Fruit fly (Drosophila melanogaster) whole organism: ENCODE results near the gene t-cup.

ENCODE experiments used
- CG8478 ChIP-seq: fragments of >200 bp; optimal IDR thresholded peaks from 2 replicates; lab custom pipeline; 2018; ENCODE audit warnings: inconsistent platforms
- Dll ChIP-seq: fragments of >200 bp; optimal IDR thresholded peaks from 2 replicates; lab custom pipeline; 2017
- EcR ChIP-seq, 2 experiments: fragments of >200 bp; optimal IDR thresholded peaks; 2 replicates each; lab custom pipeline; 2017; ENCODE audit warnings: missing biosample characterization in 2 of 2, missing genetic modification characterization in 2 of 2, missing genetic modification reagents in 2 of 2
- pan ChIP-seq: fragments of >200 bp; optimal IDR thresholded peaks from 2 replicates; lab custom pipeline; 2017
- psq ChIP-seq: fragments of >200 bp; optimal IDR thresholded peaks from 2 replicates; lab custom pipeline; 2017
- usp ChIP-seq: fragments of >200 bp; optimal IDR thresholded peaks from 2 replicates; lab custom pipeline; 2017; ENCODE audit warnings: missing biosample characterization, missing genetic modification characterization, mixed read lengths

t-cup gene

DNA sequence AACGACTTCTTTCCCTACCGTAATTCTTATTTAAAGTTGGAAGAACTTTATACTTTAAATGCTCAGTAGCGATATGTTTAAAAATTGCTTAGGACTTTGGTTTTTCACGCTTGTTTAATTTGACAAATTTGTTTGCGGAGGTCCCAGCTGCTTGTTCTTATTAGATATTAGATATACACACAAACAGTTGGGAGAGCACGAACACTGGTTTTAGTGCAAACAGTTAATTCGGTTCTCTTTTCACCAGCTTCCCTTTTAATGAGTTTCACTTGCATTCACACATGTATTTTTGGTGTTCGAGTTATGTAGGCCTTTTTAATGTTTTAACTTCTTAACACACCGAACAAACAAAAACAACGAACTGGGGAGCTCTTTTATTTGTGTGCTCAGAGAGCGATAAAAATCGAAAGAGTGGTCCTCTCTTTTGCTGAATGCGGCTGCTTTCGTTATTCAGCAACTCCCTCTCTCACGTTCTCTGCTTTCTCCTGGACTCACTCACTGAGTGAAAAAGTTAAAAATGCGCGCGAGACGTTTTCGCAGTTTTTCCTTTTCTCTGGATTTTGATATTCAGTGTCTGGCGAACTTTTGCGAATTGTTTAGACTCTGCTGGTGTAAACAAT, 14.3 kb downstream of the t-cup start:
- TF ChIP-seq Dll (lab: Kevin White, UChicago), result no peak
- no peak for TF ChIP-seq CG8478 (lab: Kevin White, UChicago)
- TF ChIP-seq usp (GFP tag; lab: Kevin White, UChicago), result no peak
- TF ChIP-seq psq, result no peak
- no peak for TF ChIP-seq EcR (GFP tag; optimal IDR thresholded peaks at IDR 0.05; lab: Kevin White, UChicago)
- TF ChIP-seq pan (lab: Kevin White, UChicago), result no peak

DNA sequence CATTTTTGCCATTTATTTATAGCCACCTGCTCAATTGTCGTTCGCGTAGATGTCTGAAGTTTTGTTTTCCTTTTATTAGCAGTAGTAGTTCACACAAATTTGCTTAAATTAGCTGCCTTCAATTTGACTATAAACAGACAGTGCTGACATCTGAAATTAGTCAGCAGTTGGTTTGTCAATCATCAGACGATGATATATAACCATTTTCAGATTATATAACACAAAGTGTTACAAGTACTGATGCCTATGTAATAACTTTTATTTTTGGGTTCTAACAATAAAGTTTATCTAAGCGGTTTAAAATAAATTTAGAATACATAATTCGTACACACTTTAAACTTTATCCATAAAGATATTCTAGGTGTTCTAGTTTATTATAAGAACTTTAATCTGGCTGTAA, 15.4 kb downstream of the t-cup start:
- no peak for TF ChIP-seq psq
- no peak for TF ChIP-seq Dll (lab: Kevin White, UChicago)
- no peak for TF ChIP-seq CG8478 (lab: Kevin White, UChicago)
- no peak for TF ChIP-seq EcR (GFP tag; optimal IDR thresholded peaks at IDR 0.05; lab: Kevin White, UChicago)
- no peak for TF ChIP-seq usp (GFP tag; lab: Kevin White, UChicago)

DNA sequence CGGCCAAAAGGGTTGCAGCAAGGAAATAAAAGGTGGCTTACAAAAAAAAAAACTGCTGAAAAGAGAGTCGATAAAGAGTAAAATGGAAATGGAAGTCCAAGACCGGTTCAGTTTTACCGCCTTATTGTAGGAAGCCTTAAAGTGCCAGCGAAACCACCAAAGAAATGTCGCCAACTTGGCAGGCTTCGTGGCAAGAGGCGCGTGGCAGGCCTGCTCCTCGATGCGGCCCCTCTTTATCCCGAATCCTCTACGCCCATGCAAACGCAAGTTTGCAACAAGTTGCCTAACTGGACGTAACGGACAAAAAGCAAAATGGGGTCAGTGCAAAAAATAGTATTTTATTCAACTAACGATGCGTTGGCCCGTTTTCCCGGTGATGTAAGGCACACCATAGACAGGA, 16.3 kb downstream of the t-cup start:
- no peak for TF ChIP-seq psq
- no peak for TF ChIP-seq CG8478 (lab: Kevin White, UChicago)
- TF ChIP-seq Dll (lab: Kevin White, UChicago), result no peak
- no peak for TF ChIP-seq pan (lab: Kevin White, UChicago)
- TF ChIP-seq EcR (GFP tag; optimal IDR thresholded peaks at IDR 0.05; lab: Kevin White, UChicago), result no peak
- TF ChIP-seq usp (GFP tag; lab: Kevin White, UChicago), result no peak

DNA sequence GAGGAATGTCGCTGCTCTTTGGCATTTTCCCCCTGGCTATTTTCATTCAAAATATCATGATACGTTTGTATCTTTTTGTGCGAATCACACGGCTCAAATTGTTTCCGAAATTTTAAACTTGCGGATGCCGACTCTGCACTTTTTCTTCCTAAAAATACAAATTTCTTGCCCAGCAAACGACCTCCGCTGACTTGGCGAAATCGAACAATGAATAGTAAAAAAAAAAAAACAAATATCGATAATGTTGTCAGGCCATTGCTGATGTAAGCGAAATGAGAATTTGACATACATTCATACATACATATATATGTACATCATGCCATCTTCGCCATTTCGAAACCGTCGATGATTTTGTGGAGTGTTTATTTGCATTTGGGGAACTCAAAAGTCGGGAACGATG, 17.1 kb downstream of the t-cup start:
- TF ChIP-seq EcR (GFP tag; optimal IDR thresholded peaks at IDR 0.05; lab: Kevin White, UChicago) (no peak), pan (lab: Kevin White, UChicago) (no peak), Dll (lab: Kevin White, UChicago) (no peak), CG8478 (lab: Kevin White, UChicago) (no peak), psq (no peak), usp (GFP tag; lab: Kevin White, UChicago) (no peak)

DNA sequence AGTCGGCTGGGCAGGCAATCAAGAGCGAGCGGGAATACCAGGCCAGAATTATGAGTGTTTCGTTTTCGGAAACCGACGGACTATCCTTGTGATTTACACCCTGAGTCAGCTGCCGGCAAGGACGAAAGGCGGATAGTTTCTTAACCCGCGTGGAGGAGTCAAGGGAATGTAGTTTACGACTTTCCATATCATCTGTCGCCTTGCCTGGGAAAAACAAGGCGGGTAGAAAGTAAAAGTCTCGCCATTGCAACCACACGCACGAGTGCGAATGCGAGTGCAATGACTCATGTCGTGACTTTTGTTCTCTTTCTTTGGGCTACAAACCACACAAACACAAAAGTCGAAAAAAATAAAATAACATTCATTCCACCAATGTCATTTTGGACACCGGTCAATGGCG, 18.6 kb downstream of the t-cup start:
- TF ChIP-seq usp (GFP tag; lab: Kevin White, UChicago) (no peak), EcR (GFP tag; optimal IDR thresholded peaks at IDR 0.05; lab: Kevin White, UChicago) (peak in 1 of 2 experiments; percentile 32)

DNA sequence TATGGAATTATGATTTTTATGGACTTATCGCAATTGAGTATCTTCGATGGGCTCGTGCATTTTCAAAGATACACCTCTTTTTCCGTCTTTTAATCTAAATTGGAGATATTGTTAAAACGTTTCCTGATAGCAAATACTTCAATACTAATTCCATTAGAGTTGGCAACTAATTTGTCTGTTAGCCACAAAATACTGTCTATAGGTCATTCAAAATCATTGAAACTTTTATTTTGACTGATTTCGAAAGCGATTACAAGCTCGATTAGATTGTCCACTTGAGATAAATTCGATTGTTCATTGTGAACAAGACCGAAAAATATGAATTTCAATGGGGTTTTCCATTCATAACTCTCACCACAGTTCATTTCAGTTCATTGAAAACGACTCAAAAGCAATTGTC, 21.0 kb downstream of the t-cup start:
- no peak for TF ChIP-seq usp (GFP tag; lab: Kevin White, UChicago)
- TF ChIP-seq pan (lab: Kevin White, UChicago), result no peak
- no peak for TF ChIP-seq CG8478 (lab: Kevin White, UChicago)
- no peak for TF ChIP-seq Dll (lab: Kevin White, UChicago)
- TF ChIP-seq EcR (GFP tag; optimal IDR thresholded peaks at IDR 0.05; lab: Kevin White, UChicago), result no peak
- no peak for TF ChIP-seq psq

DNA sequence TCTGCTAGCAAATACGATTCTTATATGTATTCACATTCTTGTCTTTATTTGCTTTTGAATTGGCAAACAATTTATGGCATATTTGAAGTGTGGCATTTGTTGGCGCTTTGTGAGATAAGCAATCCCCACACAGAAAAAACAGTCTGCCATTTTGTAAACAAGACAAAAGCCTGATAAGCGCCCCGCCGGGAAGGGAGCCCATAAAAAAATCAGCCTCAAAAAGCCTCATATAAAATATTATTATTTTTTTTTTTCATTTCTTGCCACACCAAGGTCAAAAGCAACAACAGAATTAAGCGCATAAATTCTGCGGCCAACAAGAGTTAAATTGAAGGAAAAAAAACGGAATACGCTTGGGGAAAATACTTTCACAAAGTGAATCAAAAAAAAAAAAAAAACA, 21.8 kb downstream of the t-cup start:
- no peak for TF ChIP-seq usp (GFP tag; lab: Kevin White, UChicago)
- TF ChIP-seq EcR (GFP tag; optimal IDR thresholded peaks at IDR 0.05; lab: Kevin White, UChicago), result no peak
- no peak for TF ChIP-seq CG8478 (lab: Kevin White, UChicago)
- TF ChIP-seq pan (lab: Kevin White, UChicago), result no peak
- TF ChIP-seq Dll (lab: Kevin White, UChicago), result no peak
- TF ChIP-seq psq, result no peak

DNA sequence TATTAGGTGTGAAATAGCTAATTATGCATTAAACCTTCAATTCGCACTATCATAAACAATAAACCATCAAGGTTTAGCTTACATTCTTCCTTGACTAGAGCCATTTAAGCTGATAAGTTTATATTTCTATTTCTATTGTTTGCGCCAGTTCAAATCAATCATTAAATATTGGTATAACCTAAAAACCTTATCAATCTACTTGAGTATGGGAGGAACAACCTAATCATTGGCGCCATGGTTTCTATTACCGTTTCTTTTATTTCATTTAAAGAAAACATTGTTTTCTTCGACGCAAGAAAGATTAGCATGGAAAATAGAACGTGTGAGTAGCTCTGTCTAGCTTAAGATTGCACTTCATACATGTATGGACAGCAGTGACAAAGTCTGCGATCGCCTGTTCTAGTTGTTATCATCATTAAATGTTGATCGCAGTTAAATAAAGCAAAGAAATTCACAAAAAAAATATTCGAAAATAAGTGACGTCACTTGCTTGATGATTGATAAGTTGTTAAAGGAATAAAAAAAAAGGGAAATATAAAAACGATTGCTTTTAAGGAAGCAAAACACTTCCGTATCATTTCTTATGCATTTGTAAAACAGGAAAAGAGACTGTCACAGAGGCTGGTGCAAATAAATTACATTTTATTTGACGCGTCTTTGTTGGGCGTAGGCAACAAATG, 22.8 kb downstream of the t-cup start:
- no peak for TF ChIP-seq pan (lab: Kevin White, UChicago)
- no peak for TF ChIP-seq usp (GFP tag; lab: Kevin White, UChicago)
- TF ChIP-seq psq, result no peak
- TF ChIP-seq Dll (lab: Kevin White, UChicago), result no peak
- TF ChIP-seq CG8478 (lab: Kevin White, UChicago), result no peak
- TF ChIP-seq EcR (GFP tag; optimal IDR thresholded peaks at IDR 0.05; lab: Kevin White, UChicago), result no peak

DNA sequence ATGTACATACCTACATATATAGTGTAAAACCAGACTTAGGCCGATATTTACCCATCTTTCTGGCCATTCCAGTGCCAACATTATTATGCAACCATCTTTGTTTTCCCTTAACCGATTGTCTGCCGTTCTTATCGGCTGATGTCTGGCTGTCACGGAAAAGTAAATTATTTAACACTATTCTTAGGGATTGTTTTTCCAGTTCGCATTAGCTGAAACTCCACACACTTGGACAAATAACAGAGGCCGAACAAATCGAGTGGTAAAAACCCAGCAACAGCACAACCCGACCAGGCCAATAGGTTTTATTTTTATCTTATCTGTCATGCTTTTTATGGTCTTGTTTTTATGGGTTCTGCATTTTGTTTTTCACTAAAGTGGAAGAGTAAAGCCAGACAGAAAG, 23.6 kb downstream of the t-cup start:
- TF ChIP-seq EcR (GFP tag; optimal IDR thresholded peaks at IDR 0.05; lab: Kevin White, UChicago) (no peak), usp (GFP tag; lab: Kevin White, UChicago) (no peak), CG8478 (lab: Kevin White, UChicago) (no peak), Dll (lab: Kevin White, UChicago) (no peak), pan (lab: Kevin White, UChicago) (no peak), psq (no peak)

DNA sequence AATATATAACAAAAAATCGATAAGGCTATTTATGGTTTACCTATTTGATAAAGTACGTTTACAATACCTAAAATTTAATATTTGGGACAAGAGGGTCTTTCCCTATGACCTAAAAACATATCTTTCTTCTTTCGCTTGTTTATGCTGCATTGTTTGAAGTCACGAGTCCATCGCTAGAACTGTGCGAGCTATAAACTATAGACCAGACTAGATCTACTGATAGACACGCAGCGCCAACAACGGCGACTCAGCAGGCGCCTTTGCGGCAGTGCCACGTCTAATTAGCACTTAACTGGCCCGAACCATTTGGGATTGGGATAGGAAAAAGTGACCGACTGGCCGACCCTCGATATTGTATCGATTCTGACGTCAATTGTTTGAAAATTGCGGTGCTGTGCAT, 24.1 kb downstream of the t-cup start:
- TF ChIP-seq usp (GFP tag; lab: Kevin White, UChicago) (no peak), psq (no peak), CG8478 (lab: Kevin White, UChicago) (no peak)

DNA sequence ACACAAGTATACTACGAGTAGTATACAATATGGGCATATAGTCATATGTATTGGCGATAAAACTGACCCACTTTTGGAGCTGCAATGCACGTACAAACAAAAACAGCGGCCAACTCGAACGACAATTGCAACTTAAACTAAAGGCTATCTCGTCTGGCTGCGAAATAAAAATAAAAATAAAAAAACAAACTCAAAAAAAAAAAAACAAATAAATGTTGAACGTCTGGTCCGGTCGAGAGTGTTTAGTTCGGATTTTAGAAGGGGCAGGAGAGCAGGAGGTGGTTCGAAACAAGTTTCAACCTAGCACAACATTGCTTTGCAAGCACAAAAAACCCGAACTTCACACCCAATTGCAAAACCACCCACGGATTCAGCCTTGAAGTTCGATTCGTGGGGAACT, 25.2 kb downstream of the t-cup start:
- TF ChIP-seq psq (no peak), EcR (GFP tag; optimal IDR thresholded peaks at IDR 0.05; lab: Kevin White, UChicago) (no peak), Dll (lab: Kevin White, UChicago) (no peak), CG8478 (lab: Kevin White, UChicago) (no peak), usp (GFP tag; lab: Kevin White, UChicago) (no peak), pan (lab: Kevin White, UChicago) (no peak)

DNA sequence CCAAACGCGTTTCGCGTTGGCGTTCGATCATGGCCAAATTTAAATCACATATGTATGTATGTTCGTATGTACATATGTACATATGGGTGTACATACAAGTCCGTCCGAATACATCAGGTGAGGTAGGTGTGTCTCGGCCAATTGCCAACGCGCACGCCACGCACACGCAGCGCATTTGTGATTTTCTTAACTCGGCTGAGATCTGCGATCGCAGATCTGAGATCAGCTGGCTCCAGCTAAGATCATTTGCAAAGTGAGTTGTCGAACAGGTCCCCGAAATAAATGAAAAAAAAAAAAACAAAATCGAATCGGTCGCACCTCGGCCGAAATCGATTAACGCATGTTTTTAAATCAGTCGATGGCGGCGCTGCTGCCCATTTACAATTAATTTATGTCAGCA, 27.9 kb downstream of the t-cup start:
- TF ChIP-seq EcR (GFP tag; optimal IDR thresholded peaks at IDR 0.05; lab: Kevin White, UChicago) (no peak), CG8478 (lab: Kevin White, UChicago) (no peak), usp (GFP tag; lab: Kevin White, UChicago) (no peak), psq (no peak), pan (lab: Kevin White, UChicago) (no peak), Dll (lab: Kevin White, UChicago) (no peak)
